Worm (Caenorhabditis elegans) whole organism, L2 larva: ENCODE measurements around the gene npr-10.

Experiments
- C34F6.9 ChIP-seq: fragments of 150-350 bp; optimal IDR thresholded peaks from 2 replicates; lab custom pipeline; 2014; ENCODE audit warnings: missing biosample characterization, missing genetic modification characterization
- R02D3.7 ChIP-seq: fragments of 150-350 bp; optimal IDR thresholded peaks from 2 replicates; lab custom pipeline; 2014; ENCODE audit warnings: missing biosample characterization, missing genetic modification characterization
- Y55F3AM.14 ChIP-seq: fragments of 200-800 bp; sonication (Bioruptor generic); optimal IDR thresholded peaks from 2 replicates; lab custom pipeline; 2018; ENCODE audit warnings: mild to moderate bottlenecking, missing genetic modification characterization, missing compliant biosample characterization
- ZK546.5 ChIP-seq: sonication (generic microtip); optimal IDR thresholded peaks from 2 replicates; lab custom pipeline; 2017; ENCODE audit warnings: missing biosample characterization, missing genetic modification characterization
- alr-1 ChIP-seq: fragments of 150-350 bp; optimal IDR thresholded peaks from 2 replicates; lab custom pipeline; 2014; ENCODE audit warnings: missing biosample characterization, missing genetic modification characterization
- aly-2 ChIP-seq: fragments of 150-350 bp; optimal IDR thresholded peaks from 2 replicates; lab custom pipeline; 2014; ENCODE audit warnings: missing biosample characterization, missing genetic modification characterization
- blmp-1 ChIP-seq: sonication (generic microtip); optimal IDR thresholded peaks from 2 replicates; lab custom pipeline; 2017; ENCODE audit warnings: missing genetic modification characterization, mild to moderate bottlenecking, missing compliant biosample characterization, antibody characterized with exemption, moderate library complexity; ENCODE audit not compliant: insufficient read depth
- ceh-82 ChIP-seq: fragments of 150-350 bp; optimal IDR thresholded peaks from 2 replicates; lab custom pipeline; 2014; ENCODE audit warnings: missing biosample characterization, missing genetic modification characterization
- crh-2 ChIP-seq: sonication (generic microtip); optimal IDR thresholded peaks from 2 replicates; lab custom pipeline; 2017; ENCODE audit warnings: missing biosample characterization, missing genetic modification characterization
- dmd-4 ChIP-seq: sonication (generic microtip); optimal IDR thresholded peaks from 2 replicates; lab custom pipeline; 2017; ENCODE audit warnings: missing biosample characterization, missing genetic modification characterization
- elt-1 ChIP-seq: fragments of 150-350 bp; optimal IDR thresholded peaks from 2 replicates; lab custom pipeline; 2014; ENCODE audit warnings: missing biosample characterization, missing genetic modification characterization
- elt-3 ChIP-seq: sonication (generic microtip); optimal IDR thresholded peaks from 2 replicates; lab custom pipeline; 2017; ENCODE audit warnings: missing biosample characterization, missing genetic modification characterization
- gmeb-1 ChIP-seq: fragments of 150-350 bp; optimal IDR thresholded peaks from 2 replicates; lab custom pipeline; 2014; ENCODE audit warnings: missing biosample characterization, missing genetic modification characterization
- lin-11 ChIP-seq: fragments of 150-350 bp; sonication (generic microtip); optimal IDR thresholded peaks from 2 replicates; lab custom pipeline; 2014; ENCODE audit warnings: missing biosample characterization, missing genetic modification characterization, inconsistent platforms, mixed read lengths
- lin-13 ChIP-seq: fragments of 150-350 bp; optimal IDR thresholded peaks from 2 replicates; lab custom pipeline; 2014; ENCODE audit warnings: missing biosample characterization, missing genetic modification reagents, missing genetic modification characterization
- lin-39 ChIP-seq: fragments of 150-350 bp; optimal IDR thresholded peaks from 2 replicates; lab custom pipeline; 2014; ENCODE audit warnings: missing biosample characterization, missing genetic modification reagents, missing genetic modification characterization
- lsy-2 ChIP-seq, 2 experiments: fragments of 150-350 bp in 1 of 2; sonication (generic microtip) in 1 of 2; optimal IDR thresholded peaks; 2 replicates each; lab custom pipeline; 2014 to 2017; ENCODE audit warnings: missing biosample characterization in 2 of 2, missing genetic modification characterization in 2 of 2
- mab-5 ChIP-seq: fragments of 150-350 bp; optimal IDR thresholded peaks from 2 replicates; lab custom pipeline; 2014; ENCODE audit warnings: missing biosample characterization, missing genetic modification characterization
- mbf-1 ChIP-seq: sonication (generic microtip); optimal IDR thresholded peaks from 2 replicates; lab custom pipeline; 2017; ENCODE audit warnings: missing biosample characterization, missing genetic modification characterization
- mdl-1 ChIP-seq, 2 experiments: fragments of 150-350 bp in 1 of 2; sonication (generic microtip) in 1 of 2; optimal IDR thresholded peaks; 2 replicates each; lab custom pipeline; 2017; ENCODE audit warnings: missing biosample characterization in 2 of 2, missing genetic modification characterization in 2 of 2
- nhr-10 ChIP-seq: sonication (generic microtip); optimal IDR thresholded peaks from 2 replicates; lab custom pipeline; 2017; ENCODE audit warnings: missing biosample characterization, missing genetic modification characterization
- nhr-11 ChIP-seq: fragments of 150-350 bp; optimal IDR thresholded peaks from 2 replicates; lab custom pipeline; 2014; ENCODE audit warnings: missing biosample characterization, missing genetic modification characterization
- nhr-12 ChIP-seq: fragments of 150-350 bp; optimal IDR thresholded peaks from 2 replicates; lab custom pipeline; 2014; ENCODE audit warnings: missing biosample characterization, missing genetic modification characterization
- nhr-129 ChIP-seq: fragments of 150-350 bp; optimal IDR thresholded peaks from 2 replicates; lab custom pipeline; 2014; ENCODE audit warnings: missing biosample characterization, missing genetic modification characterization
- nhr-21 ChIP-seq: fragments of 150-350 bp; optimal IDR thresholded peaks from 2 replicates; lab custom pipeline; 2014; ENCODE audit warnings: missing biosample characterization, missing genetic modification characterization
- nhr-23 ChIP-seq: fragments of 150-350 bp; optimal IDR thresholded peaks from 2 replicates; lab custom pipeline; 2014; ENCODE audit warnings: missing biosample characterization, missing genetic modification reagents, missing genetic modification characterization
- nhr-237 ChIP-seq: fragments of 150-350 bp; optimal IDR thresholded peaks from 2 replicates; lab custom pipeline; 2014; ENCODE audit warnings: missing biosample characterization, missing genetic modification characterization
- nhr-25 ChIP-seq: fragments of 150-350 bp; sonication (generic microtip); optimal IDR thresholded peaks from 3 replicates; lab custom pipeline; 2014; ENCODE audit warnings: missing biosample characterization, missing genetic modification characterization
- nhr-6 ChIP-seq: fragments of 150-350 bp; optimal IDR thresholded peaks from 2 replicates; lab custom pipeline; 2014; ENCODE audit warnings: missing biosample characterization, missing genetic modification characterization
- nhr-77 ChIP-seq: fragments of 150-350 bp; optimal IDR thresholded peaks from 2 replicates; lab custom pipeline; 2014; ENCODE audit warnings: missing biosample characterization, missing genetic modification characterization
- sem-4 ChIP-seq: fragments of 150-350 bp; optimal IDR thresholded peaks from 2 replicates; lab custom pipeline; 2014; ENCODE audit warnings: missing biosample characterization, missing genetic modification reagents, missing genetic modification characterization
- skn-1 ChIP-seq: sonication (generic microtip); optimal IDR thresholded peaks from 2 replicates; lab custom pipeline; 2017; ENCODE audit warnings: missing biosample characterization, missing genetic modification characterization
- sma-3 ChIP-seq: sonication (generic microtip); optimal IDR thresholded peaks from 2 replicates; lab custom pipeline; 2016; ENCODE audit warnings: missing genetic modification reagents, missing genetic modification characterization, missing compliant biosample characterization
- sma-9 ChIP-seq, 2 experiments: fragments of 150-350 bp in 1 of 2; sonication (generic microtip) in 1 of 2; optimal IDR thresholded peaks; 2 replicates each; lab custom pipeline; 2014 to 2016; ENCODE audit warnings: missing genetic modification characterization in 2 of 2, mild to moderate bottlenecking in 1 of 2, missing biosample characterization in 1 of 2, missing compliant biosample characterization in 1 of 2, missing genetic modification reagents in 1 of 2, moderate library complexity in 1 of 2
- unc-55 ChIP-seq: fragments of 150-350 bp; sonication (generic microtip); optimal IDR thresholded peaks from 3 replicates; lab custom pipeline; 2014; ENCODE audit warnings: missing biosample characterization, missing genetic modification reagents, missing genetic modification characterization
- unc-62 ChIP-seq: fragments of 150-350 bp; optimal IDR thresholded peaks from 2 replicates; lab custom pipeline; 2014; ENCODE audit warnings: missing biosample characterization, missing genetic modification reagents, missing genetic modification characterization
- zag-1 ChIP-seq: fragments of 150-350 bp; optimal IDR thresholded peaks from 2 replicates; lab custom pipeline; 2014; ENCODE audit warnings: missing biosample characterization, missing genetic modification characterization
- ztf-1 ChIP-seq: fragments of 200-800 bp; sonication (Bioruptor generic); conservative IDR thresholded peaks from 2 replicates; pipeline ENCODE4 v1.3.6; 2022; ENCODE audit warnings: missing genetic modification characterization, missing compliant biosample characterization
- ztf-11 ChIP-seq: sonication (generic microtip); optimal IDR thresholded peaks from 2 replicates; lab custom pipeline; 2017; ENCODE audit warnings: missing biosample characterization, missing genetic modification characterization
- ztf-4 ChIP-seq: fragments of 150-350 bp; optimal IDR thresholded peaks from 2 replicates; lab custom pipeline; 2014; ENCODE audit warnings: missing biosample characterization, missing genetic modification characterization

The npr-10 gene

DNA sequence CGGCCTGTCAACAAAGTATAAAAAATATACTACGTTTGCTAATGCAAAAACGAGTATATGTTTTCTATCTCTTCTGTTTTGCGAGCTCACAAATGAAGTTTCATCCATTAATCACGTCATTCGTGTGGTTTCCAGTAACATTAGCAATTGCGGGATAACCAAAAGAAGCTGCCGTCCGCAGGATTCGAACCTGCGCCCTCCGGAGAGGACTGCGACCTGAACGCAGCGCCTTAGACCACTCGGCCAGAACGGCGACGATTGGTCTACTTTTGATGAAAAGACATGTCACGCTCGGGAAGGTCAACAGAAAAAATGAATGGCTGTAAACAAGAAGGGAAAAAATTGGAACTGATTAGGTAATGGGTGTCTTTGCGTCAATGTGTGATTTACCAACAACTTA, 6.3 kb upstream of the npr-10 start (continued):
- no peak for TF ChIP-seq elt-1 (tag; lab: Kevin White, UChicago)
- no peak for TF ChIP-seq mab-5
- no peak for TF ChIP-seq nhr-6
- no peak for TF ChIP-seq sem-4
- TF ChIP-seq elt-3 (tag; lab: Kevin White, UChicago): no peak
- no peak for TF ChIP-seq dmd-4 (tag; lab: Kevin White, UChicago)
- TF ChIP-seq lin-13: no peak
- no peak for TF ChIP-seq crh-2
- no peak for TF ChIP-seq nhr-11 (tag; lab: Kevin White, UChicago)
- no peak for TF ChIP-seq nhr-25 (tag; lab: Kevin White, UChicago)
- no peak for TF ChIP-seq nhr-237 (tag; lab: Kevin White, UChicago)
- no peak for TF ChIP-seq nhr-77 (tag; lab: Kevin White, UChicago)
- TF ChIP-seq unc-55: no peak
- TF ChIP-seq sma-3 (GFP tag; lab: Kevin White, UChicago): peak; percentile 47
- no peak for TF ChIP-seq aly-2 (tag; lab: Kevin White, UChicago)
- no peak for TF ChIP-seq Y55F3AM.14 (GFP tag; lab: Kevin White, UChicago)
- TF ChIP-seq mdl-1 (tag; optimal IDR thresholded peaks at IDR 0.05; lab: Kevin White, UChicago): no peak
- no peak for TF ChIP-seq unc-62 (GFP tag; lab: Kevin White, UChicago)
- TF ChIP-seq nhr-21 (tag; lab: Kevin White, UChicago): peak; percentile 30

ce11 chrX:13034333-13034732, 1.8 kb upstream of the npr-10 start:
- TF ChIP-seq zag-1 (tag; lab: Kevin White, UChicago) (no peak), mbf-1 (tag; lab: Kevin White, UChicago) (no peak), nhr-25 (tag; lab: Kevin White, UChicago) (no peak), ztf-4 (tag; lab: Kevin White, UChicago) (no peak), unc-62 (GFP tag; lab: Kevin White, UChicago) (no peak), nhr-23 (tag; lab: Kevin White, UChicago) (no peak), Y55F3AM.14 (GFP tag; lab: Kevin White, UChicago) (no peak), nhr-6 (no peak), ztf-1 (GFP tag; lab: Robert Waterston, UW) (no peak), ceh-82 (no peak), blmp-1 (tag; lab: Kevin White, UChicago) (no peak), nhr-12 (tag; lab: Kevin White, UChicago) (no peak), skn-1 (tag; lab: Kevin White, UChicago) (no peak), nhr-11 (tag; lab: Kevin White, UChicago) (no peak), nhr-237 (tag; lab: Kevin White, UChicago) (no peak), unc-55 (no peak), lin-39 (tag; lab: Kevin White, UChicago) (no peak), alr-1 (tag; lab: Kevin White, UChicago) (no peak)

DNA sequence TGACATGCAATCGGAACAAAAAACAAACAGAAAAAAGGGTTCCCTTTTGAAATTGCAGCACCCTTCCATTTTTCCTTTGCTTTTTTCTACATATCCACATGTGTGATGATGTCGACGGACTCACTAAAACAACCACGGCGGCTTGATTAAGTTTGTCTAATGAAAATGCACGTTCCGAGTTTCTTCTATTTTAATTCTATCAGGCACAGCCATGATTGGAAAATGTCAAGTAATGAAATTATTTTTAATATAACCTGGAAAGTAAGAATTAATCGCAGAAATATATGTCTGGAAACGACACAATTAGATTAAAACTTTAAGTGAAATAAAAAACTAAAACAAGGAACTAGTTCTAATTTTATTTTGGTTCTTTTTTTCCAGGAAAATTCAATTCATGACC, 1.3 kb upstream of the npr-10 start:
- no peak for TF ChIP-seq nhr-23 (tag; lab: Kevin White, UChicago)
- TF ChIP-seq ztf-1 (GFP tag; lab: Robert Waterston, UW): no peak
- TF ChIP-seq unc-55: no peak
- TF ChIP-seq lin-39 (tag; lab: Kevin White, UChicago): no peak
- no peak for TF ChIP-seq ZK546.5 (tag; lab: Kevin White, UChicago)
- no peak for TF ChIP-seq nhr-11 (tag; lab: Kevin White, UChicago)
- no peak for TF ChIP-seq sma-9 (GFP tag; optimal IDR thresholded peaks at IDR 0.05; lab: Kevin White, UChicago)
- TF ChIP-seq sma-9 (tag; optimal IDR thresholded peaks at IDR 0.05; lab: Kevin White, UChicago): no peak
- TF ChIP-seq sma-3 (GFP tag; lab: Kevin White, UChicago): no peak
- TF ChIP-seq lin-11: no peak

ce11 chrX:13021446-13021845, 11.1 kb downstream of the npr-10 start:
- TF ChIP-seq dmd-4 (tag; lab: Kevin White, UChicago): no peak
- TF ChIP-seq, all 48 proteins: peak for 0

DNA sequence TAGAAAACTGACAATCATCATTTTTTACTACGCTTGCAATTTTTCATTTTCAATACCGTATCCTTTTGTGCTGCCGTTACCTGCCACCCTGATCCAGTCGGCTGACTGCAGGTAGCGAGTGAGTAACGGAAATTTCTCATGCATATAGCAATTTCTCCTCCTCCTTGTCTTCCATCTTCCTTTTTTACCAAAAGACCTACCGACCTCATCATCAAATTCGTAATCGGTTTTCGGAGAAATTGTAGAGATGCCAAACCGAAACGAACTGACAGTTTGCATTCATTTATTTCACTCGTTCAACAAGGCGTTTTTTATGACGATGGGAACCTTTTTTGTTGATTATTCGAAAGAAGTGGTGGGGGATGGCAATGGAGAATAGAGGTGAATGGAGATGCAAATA, 16.2 kb downstream of the npr-10 start:
- TF ChIP-seq elt-3 (tag; lab: Kevin White, UChicago): no peak
- TF ChIP-seq dmd-4 (tag; lab: Kevin White, UChicago): no peak
- no peak for TF ChIP-seq nhr-10 (tag; lab: Kevin White, UChicago)
- no peak for TF ChIP-seq ztf-11
- TF ChIP-seq lsy-2 (tag; optimal IDR thresholded peaks at IDR 0.05; lab: Kevin White, UChicago): no peak
- no peak for TF ChIP-seq alr-1 (tag; lab: Kevin White, UChicago)
- no peak for TF ChIP-seq zag-1 (tag; lab: Kevin White, UChicago)
- no peak for TF ChIP-seq nhr-129 (tag; lab: Kevin White, UChicago)
- TF ChIP-seq nhr-11 (tag; lab: Kevin White, UChicago): no peak
- no peak for TF ChIP-seq mab-5
- TF ChIP-seq lin-39 (tag; lab: Kevin White, UChicago): no peak
- no peak for TF ChIP-seq R02D3.7 (tag; lab: Kevin White, UChicago)
- TF ChIP-seq C34F6.9 (tag; lab: Kevin White, UChicago): no peak
- no peak for TF ChIP-seq gmeb-1 (tag; lab: Kevin White, UChicago)
- TF ChIP-seq unc-62 (GFP tag; lab: Kevin White, UChicago): no peak
- no peak for TF ChIP-seq unc-55
- TF ChIP-seq blmp-1 (tag; lab: Kevin White, UChicago): no peak
